Fruit fly (Drosophila melanogaster): ENCODE data around the gene GAA1.
A peak's percentile ranks its signal among the peaks of the same experiment; 100 is the strongest.

GAA1 gene

dm6 chrX:5852677-5853076, 20.5 kb downstream of the GAA1 start (continued):
- TF ChIP-seq CG14710 (tag; optimal IDR thresholded peaks at IDR 0.05) (peak; percentile 2), Med (GFP tag) (no peak), CG32532 (GFP tag; IDR thresholded peaks at IDR 0.05) (peak; percentile 30; the same call in 1 of the 2 replicates), Nf-YA (GFP tag; IDR thresholded peaks at IDR 0.05) (no peak), psq (GFP tag; optimal IDR thresholded peaks at IDR 0.05) (no peak), Hr51 (GFP tag; optimal IDR thresholded peaks at IDR 0.05) (peak in 1 of 2 experiments; percentile 9), Sox102F (GFP tag; optimal IDR thresholded peaks at IDR 0.05) (peak; percentile 16), lilli (GFP tag; optimal IDR thresholded peaks at IDR 0.05) (no peak), CG15011 (GFP tag; optimal IDR thresholded peaks at IDR 0.05) (no peak), lab (GFP tag; optimal IDR thresholded peaks at IDR 0.05) (peak; percentile 48), dysf (GFP tag; IDR thresholded peaks at IDR 0.05) (0 out of 3 replicates have a peak, but pooled peaks have one; percentile 32), fd96Cb (tag; optimal IDR thresholded peaks at IDR 0.05) (peak; percentile 14), Fer3 (tag; optimal IDR thresholded peaks at IDR 0.05) (peak; percentile 27), Xbp1 (GFP tag; optimal IDR thresholded peaks at IDR 0.05) (peak; percentile 6), ap (GFP tag; IDR thresholded peaks at IDR 0.05) (no peak), gem (tag; optimal IDR thresholded peaks at IDR 0.05) (peak; percentile 45), bcd (GFP tag; optimal IDR thresholded peaks at IDR 0.05) (no peak), CG11696 (GFP tag; IDR thresholded peaks at IDR 0.05) (no peak), CG31441 (GFP tag; IDR thresholded peaks at IDR 0.05) (0 out of 2 replicates have a peak, but pooled peaks have one; percentile 27), CG18262 (tag; optimal IDR thresholded peaks at IDR 0.05) (peak; percentile 5), pho (GFP tag; optimal IDR thresholded peaks at IDR 0.05) (no peak), Fer1 (GFP tag; optimal IDR thresholded peaks at IDR 0.05) (peak; percentile 29), nom (GFP tag; optimal IDR thresholded peaks at IDR 0.05) (no peak), bsh (GFP tag; optimal IDR thresholded peaks at IDR 0.05) (peak in 1 of 2 experiments; percentile 20), NK7.1 (GFP tag; optimal IDR thresholded peaks at IDR 0.05) (no peak), CG17359 (tag; optimal IDR thresholded peaks at IDR 0.05) (peak; percentile 29), CG12391 (tag; optimal IDR thresholded peaks at IDR 0.05) (peak; percentile 24), Eip74EF (GFP tag; optimal IDR thresholded peaks at IDR 0.05) (no peak), CG2199 (GFP tag; IDR thresholded peaks at IDR 0.05) (no peak), dmrt99B (tag; optimal IDR thresholded peaks at IDR 0.05) (peak; percentile 41), esg (GFP tag; conservative IDR thresholded peaks at IDR 0.05) (0 out of 2 replicates have a peak, but pooled peaks have one; percentile 14), phol (tag; optimal IDR thresholded peaks at IDR 0.05) (peak; percentile 18), CG18476 (GFP tag; optimal IDR thresholded peaks at IDR 0.05) (no peak), dan (GFP tag; IDR thresholded peaks at IDR 0.05) (no peak), Nf-YC (tag; optimal IDR thresholded peaks at IDR 0.05) (no peak), CG30431 (GFP tag; optimal IDR thresholded peaks at IDR 0.05) (no peak), Meics (GFP tag; optimal IDR thresholded peaks at IDR 0.05) (peak; percentile 3), CG3847 (GFP tag; IDR thresholded peaks at IDR 0.05) (peak; percentile 9; the same call in 1 of the 2 replicates), CG11093 (GFP tag; IDR thresholded peaks at IDR 0.05) (no peak), CG11504 (tag; optimal IDR thresholded peaks at IDR 0.05) (peak; percentile 49), pan (optimal IDR thresholded peaks at IDR 0.05) (no peak), pan (GFP tag; optimal IDR thresholded peaks at IDR 0.05 in 1 of 2, IDR thresholded peaks at IDR 0.05 in 1 of 2) (peak in 1 of 2 experiments; percentile 15), scrt (GFP tag; optimal IDR thresholded peaks at IDR 0.05) (peak; percentile 13), maf-S (GFP tag; optimal IDR thresholded peaks at IDR 0.05) (no peak), gro (GFP tag; optimal IDR thresholded peaks at IDR 0.05) (no peak)

Measured in whole organism, embryonic.